Worm (Caenorhabditis elegans) whole organism, late embryonic: Measurements from ENCODE around the gene ZK856.4.

ENCODE experiments used
- F13H6.1 ChIP-seq: sonication (generic microtip); optimal IDR thresholded peaks from 2 replicates; lab custom pipeline; 2016; ENCODE audit warnings: missing genetic modification characterization, missing compliant biosample characterization
- K02D7.2 ChIP-seq: sonication (generic microtip); optimal IDR thresholded peaks from 2 replicates; lab custom pipeline; 2017; ENCODE audit warnings: mild to moderate bottlenecking, missing genetic modification characterization, missing compliant biosample characterization
- Y22D7AL.16 ChIP-seq: sonication (generic microtip); optimal IDR thresholded peaks from 2 replicates; lab custom pipeline; 2016; ENCODE audit warnings: missing genetic modification characterization, missing compliant biosample characterization
- ceh-18 ChIP-seq: sonication (generic microtip); optimal IDR thresholded peaks from 2 replicates; lab custom pipeline; 2016; ENCODE audit warnings: missing genetic modification characterization, missing compliant biosample characterization
- ceh-2 ChIP-seq: sonication (generic microtip); optimal IDR thresholded peaks from 2 replicates; lab custom pipeline; 2016; ENCODE audit warnings: missing genotype, missing genetic modification characterization, missing compliant biosample characterization
- ceh-24 ChIP-seq: sonication (generic microtip); optimal IDR thresholded peaks from 2 replicates; lab custom pipeline; 2016; ENCODE audit warnings: mild to moderate bottlenecking, missing genetic modification characterization, missing compliant biosample characterization
- ceh-30 ChIP-seq: fragments of 150-350 bp; optimal IDR thresholded peaks from 2 replicates; lab custom pipeline; 2014; ENCODE audit warnings: missing biosample characterization, missing genetic modification characterization
- ceh-31 ChIP-seq: sonication (generic microtip); optimal IDR thresholded peaks from 2 replicates; lab custom pipeline; 2016; ENCODE audit warnings: missing genetic modification characterization, missing compliant biosample characterization
- ceh-34 ChIP-seq: sonication (generic microtip); optimal IDR thresholded peaks from 2 replicates; lab custom pipeline; 2016; ENCODE audit warnings: mild to moderate bottlenecking, missing genetic modification characterization, missing compliant biosample characterization
- ceh-45 ChIP-seq: fragments of 200-800 bp; sonication (Bioruptor generic); IDR thresholded peaks from 2 replicates; pipeline ENCODE4 v1.3.6; 2022; ENCODE audit warnings: missing genetic modification reagents, missing genetic modification characterization, missing compliant biosample characterization
- ceh-48 ChIP-seq: sonication (generic microtip); optimal IDR thresholded peaks from 2 replicates; lab custom pipeline; 2016; ENCODE audit warnings: missing genetic modification characterization, inconsistent platforms, missing compliant biosample characterization
- ceh-6 ChIP-seq: fragments of 200-800 bp; sonication (Bioruptor generic); optimal IDR thresholded peaks from 2 replicates; lab custom pipeline; 2018; ENCODE audit warnings: mild to moderate bottlenecking, missing genetic modification characterization, missing compliant biosample characterization
- ceh-9 ChIP-seq: sonication (generic microtip); optimal IDR thresholded peaks from 2 replicates; lab custom pipeline; 2016; ENCODE audit warnings: mild to moderate bottlenecking, missing genetic modification characterization, inconsistent platforms, missing compliant biosample characterization
- dmd-4 ChIP-seq: sonication (generic microtip); optimal IDR thresholded peaks from 2 replicates; lab custom pipeline; 2016; ENCODE audit warnings: borderline replicate concordance, missing genetic modification characterization, missing compliant biosample characterization
- elt-4 ChIP-seq: sonication (generic microtip); optimal IDR thresholded peaks from 2 replicates; lab custom pipeline; 2016; ENCODE audit warnings: missing genetic modification characterization, missing compliant biosample characterization
- ets-4 ChIP-seq: sonication (generic microtip); optimal IDR thresholded peaks from 2 replicates; lab custom pipeline; 2016; ENCODE audit warnings: missing genetic modification characterization, missing compliant biosample characterization
- eyg-1 ChIP-seq: sonication (generic microtip); optimal IDR thresholded peaks from 2 replicates; lab custom pipeline; 2016; ENCODE audit warnings: missing genotype, missing genetic modification characterization, missing compliant biosample characterization
- fax-1 ChIP-seq: sonication (generic microtip); optimal IDR thresholded peaks from 2 replicates; lab custom pipeline; 2016; ENCODE audit warnings: missing genotype, missing genetic modification characterization, missing compliant biosample characterization
- gmeb-2 ChIP-seq: sonication (generic microtip); optimal IDR thresholded peaks from 2 replicates; lab custom pipeline; 2016; ENCODE audit warnings: missing genetic modification characterization, inconsistent platforms, missing compliant biosample characterization
- hlh-15 ChIP-seq: sonication (generic microtip); optimal IDR thresholded peaks from 2 replicates; lab custom pipeline; 2016; ENCODE audit warnings: missing genetic modification characterization, missing compliant biosample characterization
- hlh-6 ChIP-seq: sonication (generic microtip); optimal IDR thresholded peaks from 2 replicates; lab custom pipeline; 2016; ENCODE audit warnings: missing genotype, missing genetic modification characterization, missing compliant biosample characterization
- lim-6 ChIP-seq: sonication (generic microtip); optimal IDR thresholded peaks from 2 replicates; lab custom pipeline; 2016; ENCODE audit warnings: missing genetic modification characterization, missing compliant biosample characterization
- nfya-1 ChIP-seq: sonication (generic microtip); optimal IDR thresholded peaks from 2 replicates; lab custom pipeline; 2017; ENCODE audit warnings: missing genetic modification characterization, mild to moderate bottlenecking, missing compliant biosample characterization, antibody characterized with exemption, moderate library complexity
- nhr-11 ChIP-seq: fragments of 150-350 bp; optimal IDR thresholded peaks from 2 replicates; lab custom pipeline; 2014; ENCODE audit warnings: missing biosample characterization, missing genetic modification characterization
- nhr-232 ChIP-seq: sonication (generic microtip); optimal IDR thresholded peaks from 2 replicates; lab custom pipeline; 2016; ENCODE audit warnings: missing genetic modification characterization, missing compliant biosample characterization
- npax-4 ChIP-seq: sonication (generic microtip); optimal IDR thresholded peaks from 2 replicates; lab custom pipeline; 2016; ENCODE audit warnings: missing genetic modification characterization, missing compliant biosample characterization
- odd-2 ChIP-seq: sonication (generic microtip); optimal IDR thresholded peaks from 2 replicates; lab custom pipeline; 2017; ENCODE audit warnings: antibody characterized with exemption, mild to moderate bottlenecking, missing genetic modification characterization, missing compliant biosample characterization
- pag-3 ChIP-seq: sonication (generic microtip); optimal IDR thresholded peaks from 2 replicates; lab custom pipeline; 2016; ENCODE audit warnings: missing compliant biosample characterization, missing genetic modification characterization, borderline replicate concordance
- ref-2 ChIP-seq: sonication (generic microtip); optimal IDR thresholded peaks from 2 replicates; lab custom pipeline; 2016; ENCODE audit warnings: missing genetic modification characterization, missing compliant biosample characterization
- sox-4 ChIP-seq: sonication (generic microtip); optimal IDR thresholded peaks from 2 replicates; lab custom pipeline; 2017; ENCODE audit warnings: mild to moderate bottlenecking, missing genetic modification characterization, inconsistent platforms, missing compliant biosample characterization
- syd-9 ChIP-seq: sonication (generic microtip); optimal IDR thresholded peaks from 2 replicates; lab custom pipeline; 2016; ENCODE audit warnings: mild to moderate bottlenecking, missing genetic modification characterization, moderate library complexity, missing compliant biosample characterization
- tbx-7 ChIP-seq: sonication (generic microtip); optimal IDR thresholded peaks from 2 replicates; lab custom pipeline; 2016; ENCODE audit warnings: missing genotype, missing genetic modification characterization, missing compliant biosample characterization
- ttx-3 ChIP-seq: sonication (generic microtip); optimal IDR thresholded peaks from 2 replicates; lab custom pipeline; 2016; ENCODE audit warnings: missing genetic modification reagents, missing genetic modification characterization, missing compliant biosample characterization
- unc-3 ChIP-seq, 2 experiments: fragments of 200-800 bp in 1 of 2; sonication (Bioruptor generic) in 1 of 2; sonication (generic microtip) in 1 of 2; conservative IDR thresholded peaks in 1 of 2; optimal IDR thresholded peaks in 1 of 2; 2 replicates each; pipeline versions ENCODE4 v1.3.6 to Lab custom; 2016 to 2022; ENCODE audit warnings: missing compliant biosample characterization in 2 of 2, missing genetic modification characterization in 2 of 2, missing genetic modification reagents in 1 of 2
- unc-55 ChIP-seq: sonication (generic microtip); optimal IDR thresholded peaks from 2 replicates; lab custom pipeline; 2017; ENCODE audit warnings: missing biosample characterization, missing genetic modification reagents, missing genetic modification characterization
- unc-86 ChIP-seq: sonication (generic microtip); optimal IDR thresholded peaks from 2 replicates; lab custom pipeline; 2016; ENCODE audit warnings: missing genetic modification characterization, missing compliant biosample characterization
- ztf-16 ChIP-seq: sonication (generic microtip); optimal IDR thresholded peaks from 2 replicates; lab custom pipeline; 2017; ENCODE audit warnings: missing genetic modification characterization, missing compliant biosample characterization

The ZK856.4 gene

DNA sequence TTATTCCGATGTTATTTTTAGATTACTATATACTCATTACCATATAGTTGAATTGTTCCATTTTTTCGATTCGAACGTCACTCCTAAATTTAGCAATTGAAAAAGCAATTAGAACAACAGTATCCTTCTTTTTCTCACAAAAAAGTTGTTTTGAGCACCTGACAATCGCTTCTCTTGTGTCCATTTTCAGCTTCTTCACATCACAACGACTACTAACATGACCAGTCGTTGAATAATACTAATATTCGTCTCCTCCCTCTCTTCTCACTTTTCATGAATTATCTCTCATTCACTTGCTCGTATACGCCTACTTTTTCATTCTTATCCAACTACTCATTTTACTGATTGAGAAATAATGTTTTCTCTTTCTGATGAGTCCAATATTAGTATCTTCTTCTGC is 33.6 kb downstream of the ZK856.4 start, which contains the start of gene ZK856.14:
Gene ZK856.14, plus strand, starts transcription at position 301 of the 400 bp plus-strand sequence.
- TF ChIP-seq gmeb-2 (tag; lab: Kevin White, UChicago) (no peak), K02D7.2 (no peak), ceh-34 (tag; lab: Kevin White, UChicago) (no peak), pag-3 (tag; lab: Kevin White, UChicago) (no peak), ref-2 (no peak), nhr-11 (no peak), ceh-30 (no peak), unc-86 (tag; lab: Kevin White, UChicago) (no peak), hlh-6 (tag; lab: Kevin White, UChicago) (no peak), dmd-4 (tag; lab: Kevin White, UChicago) (no peak), ceh-24 (tag; lab: Kevin White, UChicago) (no peak), ceh-9 (tag; lab: Kevin White, UChicago) (no peak)
- TF ChIP-seq, all 69 proteins: peak for 0

DNA sequence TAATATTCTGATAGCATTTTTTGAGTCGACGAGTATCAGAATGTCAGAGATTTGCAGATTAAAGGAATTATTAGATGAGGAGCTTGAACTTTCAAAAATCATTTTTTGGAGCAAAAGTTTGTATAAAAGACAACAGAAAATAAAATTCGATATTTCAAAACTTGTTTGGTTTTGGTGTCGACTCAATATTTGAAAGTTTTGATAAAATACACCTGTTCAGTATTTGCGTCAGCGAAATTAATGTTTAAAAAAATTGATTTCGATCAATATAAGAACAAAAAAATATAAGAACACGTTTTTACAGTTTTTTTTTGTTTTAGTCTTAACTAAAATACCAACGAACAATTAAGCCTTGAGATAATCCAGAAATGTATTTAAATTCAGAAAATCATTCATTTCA is 37.5 kb downstream of the ZK856.4 start, which contains the start of gene C12D8.13:
Gene C12D8.13, minus strand, starts transcription at position 101 of the 400 bp plus-strand sequence.
- TF ChIP-seq sox-4 (tag; lab: Kevin White, UChicago) (no peak), F13H6.1 (no peak), ceh-6 (GFP tag; lab: Kevin White, UChicago) (no peak), ceh-34 (tag; lab: Kevin White, UChicago) (no peak), tbx-7 (tag; lab: Kevin White, UChicago) (no peak), unc-55 (GFP tag; lab: Kevin White, UChicago) (no peak), fax-1 (no peak), unc-86 (tag; lab: Kevin White, UChicago) (no peak), dmd-4 (tag; lab: Kevin White, UChicago) (no peak), ceh-2 (no peak), ttx-3 (no peak), ceh-45 (GFP tag; lab: Robert Waterston, UW) (no peak), ceh-24 (tag; lab: Kevin White, UChicago) (no peak), hlh-6 (tag; lab: Kevin White, UChicago) (no peak), nhr-232 (tag; lab: Kevin White, UChicago) (no peak), odd-2 (tag; lab: Kevin White, UChicago) (no peak), npax-4 (tag; lab: Kevin White, UChicago) (no peak), syd-9 (no peak), ceh-48 (no peak), lim-6 (tag; lab: Kevin White, UChicago) (no peak)

DNA sequence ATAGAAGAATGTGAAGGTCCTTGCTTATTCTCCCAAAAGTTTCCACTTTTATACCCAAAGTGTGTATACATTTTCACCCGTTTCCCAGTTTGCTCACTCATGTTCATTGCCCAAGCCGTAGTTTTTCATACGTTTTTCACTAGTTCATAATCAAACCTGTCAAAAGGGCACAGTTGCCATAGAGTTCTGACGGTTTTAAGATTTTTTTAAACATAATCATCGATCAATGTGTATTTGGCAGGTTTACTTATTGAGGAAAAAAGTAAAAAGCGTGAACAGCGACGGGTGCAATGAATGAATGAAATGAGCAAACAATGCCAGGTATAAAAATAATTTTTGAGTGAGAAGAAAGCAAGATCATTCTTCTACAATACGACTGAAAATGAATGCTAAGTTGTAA is 38.2 kb downstream of the ZK856.4 start, which contains the start of the genes fipr-5 and fipr-9:
Gene fipr-5, minus strand, starts transcription at position 101 of the 400 bp plus-strand sequence.
Gene fipr-9, plus strand, starts transcription at position 346 of the 400 bp plus-strand sequence.
- TF ChIP-seq nfya-1 (tag; lab: Kevin White, UChicago) = no peak
- no peak for TF ChIP-seq ztf-16 (tag; lab: Kevin White, UChicago)
- TF ChIP-seq ceh-34 (tag; lab: Kevin White, UChicago) = no peak
- no peak for TF ChIP-seq hlh-15 (tag; lab: Kevin White, UChicago)
- TF ChIP-seq ets-4 (tag; lab: Kevin White, UChicago) = no peak
- no peak for TF ChIP-seq unc-86 (tag; lab: Kevin White, UChicago)
- TF ChIP-seq unc-55 (GFP tag; lab: Kevin White, UChicago) = no peak
- TF ChIP-seq Y22D7AL.16 (tag; lab: Kevin White, UChicago) = no peak
- no peak for TF ChIP-seq eyg-1 (tag; lab: Kevin White, UChicago)
- TF ChIP-seq unc-3 (GFP tag; conservative IDR thresholded peaks at IDR 0.05; lab: Robert Waterston, UW) = no peak
- no peak for TF ChIP-seq unc-3 (tag; optimal IDR thresholded peaks at IDR 0.05; lab: Kevin White, UChicago)
- no peak for TF ChIP-seq elt-4
- TF ChIP-seq ceh-18 (tag; lab: Kevin White, UChicago) = no peak
- TF ChIP-seq ceh-31 (tag; lab: Kevin White, UChicago) = no peak
- no peak for TF ChIP-seq hlh-6 (tag; lab: Kevin White, UChicago)
